Fruit fly (Drosophila melanogaster) whole organism, embryonic: ENCODE measurements around the gene CG32271.

Experiments used
- Bgb ChIP-seq: fragments of 200-800 bp; sonication (Bioruptor generic); IDR thresholded peaks from 2 replicates; pipeline ENCODE4 v1.3.6; 2022; ENCODE audit warnings: missing biosample characterization, missing genetic modification characterization; ENCODE audit not compliant: partially characterized antibody
- CG10267 ChIP-seq: fragments of 200-800 bp; sonication (Bioruptor generic); optimal IDR thresholded peaks from 2 replicates; lab custom pipeline; 2018; ENCODE audit warnings: missing biosample characterization, mild to moderate bottlenecking, missing genetic modification characterization, moderate library complexity
- CG11093 ChIP-seq: fragments of 200-800 bp; sonication (Bioruptor generic); IDR thresholded peaks from 3 replicates; pipeline ENCODE4 v1.3.6; 2022; ENCODE audit warnings: missing biosample characterization, missing genetic modification characterization
- CG11504 ChIP-seq: fragments of 200-800 bp; sonication (Bioruptor generic); optimal IDR thresholded peaks from 3 replicates; lab custom pipeline; 2019; ENCODE audit warnings: missing biosample characterization, mild to moderate bottlenecking, missing genetic modification characterization, moderate library complexity
- CG14710 ChIP-seq: fragments of 200-800 bp; sonication (Bioruptor generic); optimal IDR thresholded peaks from 3 replicates; lab custom pipeline; 2019; ENCODE audit warnings: missing biosample characterization, mild to moderate bottlenecking, missing genetic modification characterization, moderate library complexity
- CG14860 ChIP-seq: fragments of 200-800 bp; sonication (Bioruptor generic); IDR thresholded peaks from 3 replicates; pipeline ENCODE4 v1.3.6; 2022; ENCODE audit warnings: missing biosample characterization, missing genetic modification characterization; ENCODE audit not compliant: partially characterized antibody
- CG18476 ChIP-seq: fragments of 200-800 bp; sonication (Bioruptor generic); optimal IDR thresholded peaks from 2 replicates; lab custom pipeline; 2016; ENCODE audit warnings: missing biosample characterization, mild to moderate bottlenecking, missing genetic modification characterization
- CG2678 ChIP-seq: fragments of 200-800 bp; sonication (Bioruptor generic); optimal IDR thresholded peaks from 3 replicates; lab custom pipeline; 2019; ENCODE audit warnings: missing biosample characterization, mild to moderate bottlenecking, missing genetic modification characterization, moderate library complexity
- CG2875 ChIP-seq: fragments of 200-800 bp; sonication (Bioruptor generic); optimal IDR thresholded peaks from 2 replicates; lab custom pipeline; 2017; ENCODE audit warnings: missing biosample characterization, mild to moderate bottlenecking, missing genetic modification characterization, missing genetic modification reagents
- CG31224 ChIP-seq: fragments of 200-800 bp; sonication (Bioruptor generic); IDR thresholded peaks from 2 replicates; pipeline ENCODE4 v1.3.6; 2022; ENCODE audit warnings: missing biosample characterization, missing genetic modification characterization
- CG31441 ChIP-seq: fragments of 200-800 bp; sonication (Bioruptor generic); IDR thresholded peaks from 2 replicates; pipeline ENCODE4 v1.3.6; 2022; ENCODE audit warnings: missing biosample characterization, missing genetic modification characterization
- CG3163 ChIP-seq: fragments of 200-800 bp; sonication (Bioruptor generic); optimal IDR thresholded peaks from 3 replicates; lab custom pipeline; 2016; ENCODE audit warnings: missing biosample characterization, missing genetic modification characterization
- CG5180 ChIP-seq: fragments of 200-800 bp; sonication (Bioruptor generic); optimal IDR thresholded peaks from 3 replicates; lab custom pipeline; 2017; ENCODE audit warnings: missing biosample characterization, missing genetic modification characterization, mild to moderate bottlenecking, moderate library complexity, missing genetic modification reagents
- CG5953 ChIP-seq: fragments of 200-800 bp; sonication (Bioruptor generic); IDR thresholded peaks from 2 replicates; pipeline ENCODE4 v1.3.6; 2022; ENCODE audit warnings: missing biosample characterization, missing genetic modification characterization
- CG6689 ChIP-seq: fragments of 200-800 bp; sonication (Bioruptor generic); IDR thresholded peaks from 2 replicates; pipeline ENCODE4 v1.3.6; 2022; ENCODE audit warnings: missing biosample characterization, missing genetic modification characterization
- CG8089 ChIP-seq: fragments of 200-800 bp; sonication (Bioruptor generic); optimal IDR thresholded peaks from 3 replicates; lab custom pipeline; 2016; ENCODE audit warnings: missing biosample characterization, missing genetic modification characterization
- CG8478 ChIP-seq: fragments of >200 bp; optimal IDR thresholded peaks from 2 replicates; lab custom pipeline; 2018
- CG9876 ChIP-seq: fragments of 200-800 bp; sonication (Bioruptor generic); optimal IDR thresholded peaks from 2 replicates; lab custom pipeline; 2016; ENCODE audit warnings: missing biosample characterization, missing genetic modification characterization
- Chrac-16 ChIP-seq: fragments of 200-800 bp; sonication (Bioruptor generic); optimal IDR thresholded peaks from 3 replicates; lab custom pipeline; 2016; ENCODE audit warnings: missing biosample characterization, missing genetic modification characterization
- D19B ChIP-seq: fragments of 200-800 bp; sonication (Bioruptor generic); optimal IDR thresholded peaks from 2 replicates; lab custom pipeline; 2017; ENCODE audit warnings: missing biosample characterization, mild to moderate bottlenecking, missing genetic modification characterization
- Dbx ChIP-seq: fragments of 200-800 bp; sonication (Bioruptor generic); IDR thresholded peaks from 3 replicates; pipeline ENCODE4 v1.3.6; 2022; ENCODE audit warnings: missing biosample characterization, missing genetic modification characterization
- Gsc ChIP-seq: fragments of 200-800 bp; sonication (Bioruptor generic); IDR thresholded peaks from 2 replicates; pipeline ENCODE4 v1.3.6; 2022; ENCODE audit warnings: missing biosample characterization, missing genetic modification characterization
- Hand ChIP-seq: fragments of 200-800 bp; sonication (Bioruptor generic); optimal IDR thresholded peaks from 2 replicates; lab custom pipeline; 2017; ENCODE audit warnings: mild to moderate bottlenecking, missing biosample characterization, missing genetic modification reagents, missing genetic modification characterization
- Kr ChIP-seq: fragments of 200-800 bp; sonication (Bioruptor generic); optimal IDR thresholded peaks from 2 replicates; lab custom pipeline; 2017; ENCODE audit warnings: missing biosample characterization, mild to moderate bottlenecking, missing genetic modification characterization
- Lhr ChIP-seq: fragments of 200-800 bp; sonication (Bioruptor generic); optimal IDR thresholded peaks from 3 replicates; lab custom pipeline; 2017; ENCODE audit warnings: mild to moderate bottlenecking, missing biosample characterization, missing genetic modification reagents, missing genetic modification characterization
- Nf-YA ChIP-seq: fragments of 200-800 bp; sonication (Bioruptor generic); IDR thresholded peaks from 2 replicates; pipeline ENCODE4 v1.3.6; 2022; ENCODE audit warnings: missing biosample characterization, missing genetic modification characterization
- Rx ChIP-seq: fragments of 200-800 bp; sonication (Bioruptor generic); IDR thresholded peaks from 2 replicates; pipeline ENCODE4 v1.3.6; 2022; ENCODE audit warnings: missing biosample characterization, missing genetic modification characterization
- Xrp1 ChIP-seq: fragments of 200-800 bp; sonication (Bioruptor generic); IDR thresholded peaks from 2 replicates; pipeline ENCODE4 v1.3.6; 2022; ENCODE audit warnings: missing biosample characterization, missing genetic modification characterization
- abd-A ChIP-seq: fragments of 200-800 bp; sonication (Bioruptor generic); optimal IDR thresholded peaks from 3 replicates; lab custom pipeline; 2019; ENCODE audit warnings: missing biosample characterization, mild to moderate bottlenecking, missing genetic modification characterization, moderate library complexity
- ara ChIP-seq: fragments of 200-800 bp; sonication (Bioruptor generic); IDR thresholded peaks from 2 replicates; pipeline ENCODE4 v1.3.6; 2022; ENCODE audit warnings: missing biosample characterization, missing genetic modification characterization
- bsh ChIP-seq, 2 experiments: fragments of 200-800 bp; sonication (Bioruptor generic); optimal IDR thresholded peaks; 2 replicates each; lab custom pipeline; 2017 to 2018; ENCODE audit warnings: mild to moderate bottlenecking in 2 of 2, missing biosample characterization in 2 of 2, missing genetic modification characterization in 2 of 2, moderate library complexity in 1 of 2
- corto ChIP-seq: fragments of 200-800 bp; sonication (Bioruptor generic); optimal IDR thresholded peaks from 2 replicates; lab custom pipeline; 2016; ENCODE audit warnings: missing biosample characterization, mild to moderate bottlenecking, missing genetic modification characterization, moderate library complexity
- fd96Cb ChIP-seq: fragments of 200-800 bp; sonication (Bioruptor generic); optimal IDR thresholded peaks from 2 replicates; lab custom pipeline; 2018; ENCODE audit warnings: missing biosample characterization, mild to moderate bottlenecking, missing genetic modification characterization, moderate library complexity
- fru ChIP-seq: fragments of >200 bp; optimal IDR thresholded peaks from 2 replicates; lab custom pipeline; 2017
- grau ChIP-seq: fragments of 200-800 bp; optimal IDR thresholded peaks from 3 replicates; lab custom pipeline; 2019; ENCODE audit warnings: missing biosample characterization, mild to moderate bottlenecking, missing genetic modification characterization, moderate library complexity
- hkb ChIP-seq, 2 experiments: fragments of 200-800 bp in 1 of 2; fragments of >200 bp in 1 of 2; sonication (Bioruptor generic) in 1 of 2; IDR thresholded peaks in 1 of 2; optimal IDR thresholded peaks in 1 of 2; 2 replicates each; pipeline versions ENCODE4 v1.3.6 to Lab custom; 2017 to 2022; ENCODE audit warnings: missing biosample characterization in 1 of 2, missing genetic modification characterization in 1 of 2
- lmd ChIP-seq: fragments of 200-800 bp; sonication (Bioruptor generic); IDR thresholded peaks from 2 replicates; pipeline ENCODE4 v1.3.6; 2022; ENCODE audit warnings: missing biosample characterization, missing genetic modification characterization
- lola ChIP-seq, 3 experiments: fragments of >200 bp in 2 of 3; fragments of 200-800 bp in 1 of 3; sonication (Bioruptor generic) in 1 of 3; optimal IDR thresholded peaks; 2 replicates each; lab custom pipeline; 2017 to 2019; ENCODE audit warnings: missing biosample characterization in 3 of 3, missing genetic modification characterization in 3 of 3, mild to moderate bottlenecking in 1 of 3, moderate library complexity in 1 of 3
- nerfin-2 ChIP-seq: fragments of 200-800 bp; sonication (Bioruptor generic); IDR thresholded peaks from 2 replicates; pipeline ENCODE4 v1.3.6; 2022; ENCODE audit warnings: missing biosample characterization, missing genetic modification characterization; ENCODE audit not compliant: partially characterized antibody
- nmo ChIP-seq: fragments of 200-800 bp; sonication (Bioruptor generic); optimal IDR thresholded peaks from 2 replicates; lab custom pipeline; 2018; ENCODE audit warnings: missing biosample characterization, mild to moderate bottlenecking, missing genetic modification characterization, moderate library complexity
- pita ChIP-seq: fragments of 200-800 bp; sonication (Bioruptor generic); optimal IDR thresholded peaks from 2 replicates; lab custom pipeline; 2017; ENCODE audit warnings: missing biosample characterization, mild to moderate bottlenecking, missing genetic modification characterization
- pros ChIP-seq: fragments of 200-800 bp; sonication (Bioruptor generic); optimal IDR thresholded peaks from 3 replicates; lab custom pipeline; 2019; ENCODE audit warnings: missing biosample characterization, mild to moderate bottlenecking, missing genetic modification characterization, moderate library complexity
- row ChIP-seq: fragments of 200-800 bp; sonication (Bioruptor generic); IDR thresholded peaks from 3 replicates; pipeline ENCODE4 v1.3.6; 2022; ENCODE audit warnings: missing biosample characterization, missing genetic modification characterization
- scrt ChIP-seq: fragments of 200-800 bp; sonication (Bioruptor generic); optimal IDR thresholded peaks from 2 replicates; lab custom pipeline; 2018; ENCODE audit warnings: missing biosample characterization, mild to moderate bottlenecking, missing genetic modification characterization, moderate library complexity
- sens ChIP-seq: fragments of 200-800 bp; sonication (Bioruptor generic); peaks from one replicate; lab custom pipeline; 2016; ENCODE audit warnings: missing biosample characterization, missing genetic modification characterization
- sr ChIP-seq: fragments of 200-800 bp; sonication (Bioruptor generic); IDR thresholded peaks from 3 replicates; pipeline ENCODE4 v1.3.6; 2022; ENCODE audit warnings: missing biosample characterization, missing genetic modification characterization
- twi ChIP-seq: fragments of 200-800 bp; optimal IDR thresholded peaks from 2 replicates; lab custom pipeline; 2019; ENCODE audit warnings: missing biosample characterization, mild to moderate bottlenecking, missing genetic modification characterization, moderate library complexity
- wek ChIP-seq: fragments of 200-800 bp; sonication (Bioruptor generic); optimal IDR thresholded peaks from 3 replicates; lab custom pipeline; 2018; ENCODE audit warnings: missing biosample characterization, mild to moderate bottlenecking, missing genetic modification characterization, moderate library complexity

CG32271 gene

dm6 chr3L:3222643-3223389 lies 19.9 kb upstream of the CG32271 start, which contains the start of the genes RpL28 and eIF1 (continued):
- TF ChIP-seq Bgb (GFP tag; lab: Robert Waterston, UW) = peak; percentile 76
- peak; percentile 81 for TF ChIP-seq CG5180
- peak; percentile 83 for TF ChIP-seq D19B (GFP tag; lab: Kevin White, UChicago)
- TF ChIP-seq corto = peak; percentile 40
- no peak for TF ChIP-seq pita
- TF ChIP-seq pros (GFP tag; lab: Kevin White, UChicago) = no peak
- peak; percentile 83 for TF ChIP-seq grau (tag; lab: Kevin White, UChicago)
- no peak for TF ChIP-seq hkb (optimal IDR thresholded peaks at IDR 0.05; lab: Kevin White, UChicago)
- TF ChIP-seq hkb (GFP tag; IDR thresholded peaks at IDR 0.05; lab: Robert Waterston, UW) = peak; percentile 80
- TF ChIP-seq CG8089 (GFP tag; lab: Kevin White, UChicago) = peak; percentile 93
- TF ChIP-seq sens = peak; percentile 97
- peak; percentile 89 for TF ChIP-seq CG31441 (GFP tag; lab: Robert Waterston, UW)
- peak; percentile 39; the same call in 1 of the 2 replicates for TF ChIP-seq Xrp1 (GFP tag; lab: Robert Waterston, UW)
- peak; percentile 94 for TF ChIP-seq Lhr (GFP tag; lab: Kevin White, UChicago)
- peak; percentile 83 for TF ChIP-seq CG2678 (tag; lab: Kevin White, UChicago)
- peak; percentile 86 for TF ChIP-seq CG10267 (tag; lab: Kevin White, UChicago)
- TF ChIP-seq bsh (GFP tag; optimal IDR thresholded peaks at IDR 0.05; lab: Kevin White, UChicago) = peak; percentile 32 to 79
- TF ChIP-seq Chrac-16 (GFP tag; lab: Kevin White, UChicago) = peak; percentile 80
- peak; percentile 76 for TF ChIP-seq CG31224 (GFP tag; lab: Robert Waterston, UW)
- TF ChIP-seq CG14710 = peak; percentile 95
- TF ChIP-seq Hand (GFP tag; lab: Kevin White, UChicago) = peak; percentile 81
- peak; percentile 83 for TF ChIP-seq CG18476 (GFP tag; lab: Kevin White, UChicago)
- TF ChIP-seq ara (GFP tag; lab: Robert Waterston, UW) = peak; percentile 84
- peak; percentile 80 for TF ChIP-seq CG5953
- TF ChIP-seq CG9876 (GFP tag; lab: Kevin White, UChicago) = peak; percentile 95
- TF ChIP-seq wek (GFP tag; lab: Kevin White, UChicago) = peak; percentile 90
- peak; percentile 88 for TF ChIP-seq Kr
- no peak for TF ChIP-seq Gsc (GFP tag; lab: Robert Waterston, UW)
- peak; percentile 58; the same call in 1 of the 3 replicates for TF ChIP-seq CG11093 (GFP tag; lab: Robert Waterston, UW)
- peak; percentile 74 for TF ChIP-seq fd96Cb
- TF ChIP-seq abd-A (tag; lab: Kevin White, UChicago) = no peak
- TF ChIP-seq Rx = peak; percentile 94
- TF ChIP-seq CG6689 = peak; percentile 73
- peak; percentile 90 for TF ChIP-seq nmo (GFP tag; lab: Kevin White, UChicago)
- peak; percentile 90 for TF ChIP-seq Dbx (GFP tag; lab: Robert Waterston, UW)
- TF ChIP-seq CG11504 = no peak
- peak; percentile 82 for TF ChIP-seq lmd
- peak; percentile 60; the same call in 2 of the 3 replicates for TF ChIP-seq CG14860 (GFP tag; lab: Robert Waterston, UW)
- TF ChIP-seq CG8478 (lab: Kevin White, UChicago) = no peak
- TF ChIP-seq CG2875 = peak; percentile 88
- no peak for TF ChIP-seq fru (lab: Kevin White, UChicago)
- peak; percentile 51 for TF ChIP-seq nerfin-2 (GFP tag; lab: Robert Waterston, UW)
- TF ChIP-seq twi (tag; lab: Kevin White, UChicago) = peak; percentile 73
- peak; percentile 86 for TF ChIP-seq scrt (GFP tag; lab: Kevin White, UChicago)
- TF ChIP-seq Nf-YA (GFP tag; lab: Robert Waterston, UW) = peak; percentile 74
- peak in 1 of 3 experiments; percentile 79 for TF ChIP-seq lola (GFP tag; optimal IDR thresholded peaks at IDR 0.05; lab: Kevin White, UChicago)
- peak; percentile 89 for TF ChIP-seq sr (GFP tag; lab: Robert Waterston, UW)
- peak; percentile 87 for TF ChIP-seq row (GFP tag; lab: Robert Waterston, UW)
- TF ChIP-seq CG3163 (GFP tag; lab: Kevin White, UChicago) = peak; percentile 70
